Worm (Caenorhabditis elegans): ENCODE results near the gene dsl-3.
A peak's percentile ranks its signal among the peaks of the same experiment; 100 is the strongest.

dsl-3 gene

DNA sequence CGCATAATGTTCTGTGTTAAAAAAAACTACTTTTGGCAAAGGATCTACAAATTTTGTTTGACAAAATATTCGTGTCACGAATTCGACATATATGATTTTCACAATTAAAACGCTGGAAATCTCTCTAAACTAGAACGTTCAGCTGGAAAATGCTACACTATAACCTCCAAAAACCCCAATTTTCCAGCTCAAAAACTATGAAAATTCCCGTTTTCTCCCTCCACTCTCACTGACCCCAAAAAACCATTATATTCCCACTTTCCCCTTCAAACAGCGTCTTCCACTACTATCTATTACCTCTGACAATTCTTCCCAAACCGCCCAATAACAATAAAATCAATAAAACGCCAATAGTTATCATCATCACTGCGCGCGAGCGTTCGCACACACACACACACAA is 33.3 kb upstream of the dsl-3 start, which contains the start of gene Y41D4B.14:
Y41D4B.14 (plus strand) TSS at position 301 of the 400 bp plus-strand sequence.
- no peak for TF ChIP-seq nhr-12 (tag; optimal IDR thresholded peaks at IDR 0.05)
- TF ChIP-seq blmp-1 (tag; optimal IDR thresholded peaks at IDR 0.05) = peak; percentile 60

- TF ChIP-seq aly-2 (tag; optimal IDR thresholded peaks at IDR 0.05) (no peak), egl-27 (tag; optimal IDR thresholded peaks at IDR 0.05) (no peak), pax-3 (tag; optimal IDR thresholded peaks at IDR 0.05) (peak; percentile 64), efl-1 (optimal IDR thresholded peaks at IDR 0.05) (peak; percentile 85 to 89), efl-1 (GFP tag; optimal IDR thresholded peaks at IDR 0.05 in 1 of 2) (peak; percentile 86 to 98), ceh-63 (GFP tag; optimal IDR thresholded peaks at IDR 0.05) (no peak), aha-1 (tag; optimal IDR thresholded peaks at IDR 0.05) (no peak), mef-2 (tag; optimal IDR thresholded peaks at IDR 0.05) (no peak), Y116A8C.19 (tag; optimal IDR thresholded peaks at IDR 0.05; ENCODE audit: borderline replicate concordance) (no peak), nhr-12 (tag; optimal IDR thresholded peaks at IDR 0.05) (no peak), ceh-90 (tag; optimal IDR thresholded peaks at IDR 0.05) (peak; percentile 72), hlh-17 (GFP tag; optimal IDR thresholded peaks at IDR 0.05; ENCODE audit: borderline replicate concordance) (no peak), fos-1 (tag; optimal IDR thresholded peaks at IDR 0.05) (peak; percentile 69), dpl-1 (GFP tag; optimal IDR thresholded peaks at IDR 0.05) (peak; percentile 82 to 85 (median 83)), nhr-71 (tag; optimal IDR thresholded peaks at IDR 0.05) (peak; percentile 94), sptf-1 (tag; optimal IDR thresholded peaks at IDR 0.05) (no peak), snpc-4 (tag; optimal IDR thresholded peaks at IDR 0.05) (peak; percentile 65), tbx-2 (tag; optimal IDR thresholded peaks at IDR 0.05) (peak; percentile 91), nhr-237 (tag; optimal IDR thresholded peaks at IDR 0.05) (no peak), xbp-1 (tag; optimal IDR thresholded peaks at IDR 0.05) (peak; percentile 91), lin-39 (tag; optimal IDR thresholded peaks at IDR 0.05) (peak; percentile 55), nhr-84 (tag; optimal IDR thresholded peaks at IDR 0.05) (no peak), fkh-8 (tag; optimal IDR thresholded peaks at IDR 0.05) (peak; percentile 87), ama-1 (optimal IDR thresholded peaks at IDR 0.05) (peak; percentile 23), hpl-2 (GFP tag; optimal IDR thresholded peaks at IDR 0.05) (peak; percentile 50), unc-98 (GFP tag; IDR thresholded peaks at IDR 0.05) (peak; percentile 51; the same call in 1 of the 2 replicates), unc-86 (tag; optimal IDR thresholded peaks at IDR 0.05) (peak; percentile 84), elt-2 (tag; optimal IDR thresholded peaks at IDR 0.05) (peak; percentile 65), grh-1 (GFP tag; IDR thresholded peaks at IDR 0.05) (peak; percentile 81), lsy-2 (tag; optimal IDR thresholded peaks at IDR 0.05) (peak; percentile 86 to 88), sup-37 (GFP tag; optimal IDR thresholded peaks at IDR 0.05) (peak; percentile 54), hlh-4 (tag; optimal IDR thresholded peaks at IDR 0.05) (no peak), ztf-11 (tag; optimal IDR thresholded peaks at IDR 0.05) (peak; percentile 32 to 80), ztf-4 (tag; optimal IDR thresholded peaks at IDR 0.05) (peak; percentile 73), lin-13 (GFP tag; optimal IDR thresholded peaks at IDR 0.05) (peak; percentile 82), nhr-19 (GFP tag; conservative IDR thresholded peaks at IDR 0.05) (peak; percentile 89), nhr-28 (tag; optimal IDR thresholded peaks at IDR 0.05) (no peak), ceh-8 (GFP tag; optimal IDR thresholded peaks at IDR 0.05) (peak; percentile 86), skn-1 (tag; optimal IDR thresholded peaks at IDR 0.05) (peak; percentile 88), ceh-88 (GFP tag; IDR thresholded peaks at IDR 0.05) (peak; percentile 59), egl-13 (tag; optimal IDR thresholded peaks at IDR 0.05) (peak; percentile 86), ceh-82 (tag; optimal IDR thresholded peaks at IDR 0.05) (peak; percentile 81 to 94 (median 83)), irx-1 (tag; optimal IDR thresholded peaks at IDR 0.05) (peak; percentile 81), unc-30 (tag; optimal IDR thresholded peaks at IDR 0.05) (no peak), mab-9 (GFP tag; IDR thresholded peaks at IDR 0.05) (peak; percentile 77), alr-1 (tag; optimal IDR thresholded peaks at IDR 0.05; ENCODE audit: borderline replicate concordance) (no peak), nhr-11 (tag; optimal IDR thresholded peaks at IDR 0.05) (peak; percentile 37), ets-5 (GFP tag; IDR thresholded peaks at IDR 0.05) (no peak), nhr-47 (tag; optimal IDR thresholded peaks at IDR 0.05) (peak; percentile 94), fkh-4 (tag; optimal IDR thresholded peaks at IDR 0.05; ENCODE audit: borderline replicate concordance) (peak; percentile 60), F16B12.6 (tag; optimal IDR thresholded peaks at IDR 0.05) (peak; percentile 45)
These were observed 14.3 kb upstream of the dsl-3 start, which contains the start of gene npp-8 for ce11 chrIV:1595802-1596201. npp-8 (minus strand) TSS chrIV:1595824.

All from whole organism, L1 larva.